Worm (Caenorhabditis elegans) whole organism, L3 larva: ENCODE measurements around the gene col-174.

Experiments used
- ZK546.5 ChIP-seq: sonication (generic microtip); optimal IDR thresholded peaks from 2 replicates; lab custom pipeline; 2017; ENCODE audit warnings: missing biosample characterization, missing genetic modification characterization
- ama-1 ChIP-seq: fragments of 150-350 bp; optimal IDR thresholded peaks from 2 replicates; lab custom pipeline; 2018
- ceh-16 ChIP-seq: sonication (generic microtip); optimal IDR thresholded peaks from 2 replicates; lab custom pipeline; 2017; ENCODE audit warnings: missing biosample characterization, missing genetic modification characterization
- ceh-28 ChIP-seq: fragments of 150-350 bp; optimal IDR thresholded peaks from 2 replicates; lab custom pipeline; 2014; ENCODE audit warnings: missing biosample characterization, missing genetic modification reagents, missing genetic modification characterization
- ceh-82 ChIP-seq: fragments of 150-350 bp; optimal IDR thresholded peaks from 2 replicates; lab custom pipeline; 2014; ENCODE audit warnings: missing biosample characterization, missing genetic modification characterization
- egl-5 ChIP-seq: fragments of 150-350 bp; optimal IDR thresholded peaks from 2 replicates; lab custom pipeline; 2017; ENCODE audit warnings: missing biosample characterization, missing genetic modification reagents, missing genetic modification characterization, inconsistent platforms
- elt-1 ChIP-seq: fragments of 150-350 bp; optimal IDR thresholded peaks from 2 replicates; lab custom pipeline; 2014; ENCODE audit warnings: missing biosample characterization, missing genetic modification characterization
- elt-2 ChIP-seq: sonication (generic microtip); optimal IDR thresholded peaks from 2 replicates; lab custom pipeline; 2016; ENCODE audit warnings: missing genetic modification reagents, mild to moderate bottlenecking, missing genetic modification characterization, missing compliant biosample characterization
- elt-3 ChIP-seq, 3 experiments: fragments of 150-350 bp in 1 of 3; sonication (generic microtip) in 2 of 3; optimal IDR thresholded peaks; 2 replicates in 2 of 3; 4 replicates in 1 of 3; lab custom pipeline; 2014 to 2017; ENCODE audit warnings: missing biosample characterization in 3 of 3, missing genetic modification characterization in 3 of 3
- eor-1 ChIP-seq, 2 experiments: fragments of 150-350 bp; optimal IDR thresholded peaks; 2 replicates each; lab custom pipeline; 2014 to 2018; ENCODE audit warnings: missing biosample characterization in 2 of 2, missing genetic modification characterization in 2 of 2
- jun-1 ChIP-seq: fragments of 150-350 bp; optimal IDR thresholded peaks from 2 replicates; lab custom pipeline; 2014; ENCODE audit warnings: missing biosample characterization, missing genetic modification reagents, missing genetic modification characterization
- lin-15B ChIP-seq: fragments of 150-350 bp; optimal IDR thresholded peaks from 2 replicates; lab custom pipeline; 2014; ENCODE audit warnings: missing biosample characterization, missing genetic modification characterization
- mml-1 ChIP-seq: fragments of 150-350 bp; sonication (generic microtip); optimal IDR thresholded peaks from 3 replicates; lab custom pipeline; 2014; ENCODE audit warnings: missing biosample characterization, missing genetic modification characterization
- nfya-1 ChIP-seq: sonication (generic microtip); optimal IDR thresholded peaks from 2 replicates; lab custom pipeline; 2017; ENCODE audit warnings: missing genetic modification characterization, mild to moderate bottlenecking, missing compliant biosample characterization, antibody characterized with exemption, moderate library complexity; ENCODE audit not compliant: insufficient read depth
- nhr-23 ChIP-seq: fragments of 150-350 bp; optimal IDR thresholded peaks from 2 replicates; lab custom pipeline; 2014; ENCODE audit warnings: missing biosample characterization, missing genetic modification reagents, missing genetic modification characterization
- nhr-25 ChIP-seq: sonication (generic microtip); optimal IDR thresholded peaks from 2 replicates; lab custom pipeline; 2017; ENCODE audit warnings: missing biosample characterization, missing genetic modification characterization
- nhr-28 ChIP-seq: fragments of 150-350 bp; optimal IDR thresholded peaks from 2 replicates; lab custom pipeline; 2014; ENCODE audit warnings: missing biosample characterization, missing genetic modification characterization
- nhr-43 ChIP-seq: sonication (generic microtip); optimal IDR thresholded peaks from 2 replicates; lab custom pipeline; 2016; ENCODE audit warnings: mild to moderate bottlenecking, missing genetic modification characterization, missing compliant biosample characterization; ENCODE audit not compliant: poor library complexity, severe bottlenecking
- nhr-76 ChIP-seq: fragments of 150-350 bp; sonication (generic microtip); optimal IDR thresholded peaks from 5 replicates; lab custom pipeline; 2014; ENCODE audit warnings: missing biosample characterization, missing genetic modification characterization
- nhr-77 ChIP-seq: fragments of 150-350 bp; optimal IDR thresholded peaks from 2 replicates; lab custom pipeline; 2014; ENCODE audit warnings: missing biosample characterization, missing genetic modification characterization
- pha-4 ChIP-seq: fragments of 150-350 bp; optimal IDR thresholded peaks from 2 replicates; lab custom pipeline; 2014; ENCODE audit warnings: missing biosample characterization, missing genetic modification reagents, missing genetic modification characterization
- pqm-1 ChIP-seq: fragments of 150-350 bp; optimal IDR thresholded peaks from 2 replicates; lab custom pipeline; 2017; ENCODE audit warnings: missing biosample characterization, missing genetic modification characterization, inconsistent platforms
- skn-1 ChIP-seq: fragments of 150-350 bp; optimal IDR thresholded peaks from 2 replicates; lab custom pipeline; 2014; ENCODE audit warnings: missing biosample characterization, missing genetic modification characterization
- tbx-2 ChIP-seq: sonication (generic microtip); optimal IDR thresholded peaks from 2 replicates; lab custom pipeline; 2016; ENCODE audit warnings: mild to moderate bottlenecking, missing genetic modification characterization, missing compliant biosample characterization
- unc-62 ChIP-seq: fragments of 150-350 bp; sonication (generic microtip); optimal IDR thresholded peaks from 4 replicates; lab custom pipeline; 2014; ENCODE audit warnings: missing biosample characterization, missing genetic modification reagents, missing genetic modification characterization
- ztf-11 ChIP-seq: fragments of 150-350 bp; optimal IDR thresholded peaks from 2 replicates; lab custom pipeline; 2014; ENCODE audit warnings: missing biosample characterization, missing genetic modification characterization
- ztf-4 ChIP-seq: fragments of 150-350 bp; optimal IDR thresholded peaks from 2 replicates; lab custom pipeline; 2014; ENCODE audit warnings: missing biosample characterization, missing genetic modification characterization

col-174 gene

DNA sequence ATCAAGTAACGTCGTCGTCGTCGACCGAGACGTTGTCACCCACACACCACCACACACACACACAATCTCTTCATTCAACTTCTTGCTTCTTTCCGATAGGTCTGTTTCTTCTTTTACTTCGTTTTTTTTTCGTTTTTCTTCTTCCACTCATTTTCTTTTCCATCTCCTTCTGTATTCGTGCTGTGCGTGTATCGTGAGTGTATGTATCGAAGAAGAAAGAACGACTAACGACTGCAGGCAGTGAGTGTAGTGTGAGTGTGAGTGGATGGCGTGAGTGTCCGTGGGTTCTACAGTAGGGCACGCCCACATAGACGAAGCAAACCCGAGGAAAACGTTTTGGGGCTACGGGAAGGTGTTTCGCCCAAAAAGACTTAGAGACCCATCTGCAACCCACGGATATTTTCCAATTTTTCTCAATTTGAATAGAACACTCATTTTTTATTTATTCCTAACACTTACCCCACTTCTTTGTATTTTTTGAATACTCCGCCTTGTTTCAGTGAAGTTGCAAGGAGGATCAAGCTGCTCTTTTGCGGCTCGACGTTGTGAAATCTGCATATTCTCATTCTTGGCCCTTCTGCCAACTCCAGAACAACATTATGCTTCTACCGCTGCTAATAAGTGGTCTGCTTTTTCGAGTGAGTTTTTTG lies 39.1 kb downstream of the col-174 start, which contains the start of gene adt-2:
TSS of gene adt-2 (plus strand) at position 600 of the 650 bp plus-strand sequence.
- TF ChIP-seq nhr-43 (tag; lab: Kevin White, UChicago) (peak; percentile 9), skn-1 (tag; lab: Kevin White, UChicago) (no peak), nhr-25 (tag; lab: Kevin White, UChicago) (peak; percentile 83), nfya-1 (peak; percentile 3), elt-1 (tag; lab: Kevin White, UChicago) (no peak), ztf-11 (no peak), ceh-28 (peak; percentile 1), nhr-28 (tag; lab: Kevin White, UChicago) (no peak), nhr-23 (tag; lab: Kevin White, UChicago) (peak; percentile 78)

DNA sequence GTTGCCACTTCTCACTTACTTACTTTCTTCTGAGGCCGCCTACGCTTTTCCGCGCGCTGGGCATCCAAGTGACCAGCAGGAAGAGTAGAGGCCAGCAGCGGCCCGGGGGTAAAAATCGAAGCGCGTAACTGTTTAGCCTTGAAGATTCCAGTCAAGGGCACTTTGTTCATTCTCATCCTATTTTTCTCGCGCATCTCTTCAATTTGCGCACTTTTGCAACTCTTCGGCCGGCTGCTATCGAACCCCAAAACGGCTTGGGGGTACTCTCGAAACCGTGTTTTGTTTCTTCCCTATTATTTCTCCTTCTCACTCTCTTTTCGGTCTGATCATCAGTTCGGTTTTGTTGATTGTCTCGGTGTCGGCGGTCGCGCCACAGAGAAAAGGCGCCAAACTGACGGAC lies 40.0 kb downstream of the col-174 start:
- TF ChIP-seq ceh-28 (peak; percentile 32), nhr-77 (tag; lab: Kevin White, UChicago) (no peak), ztf-11 (no peak), nhr-76 (tag; lab: Kevin White, UChicago) (no peak), jun-1 (tag; lab: Kevin White, UChicago) (no peak), ama-1 (lab: Kevin White, UChicago) (peak; percentile 53), ceh-16 (tag; lab: Kevin White, UChicago) (no peak), nhr-25 (tag; lab: Kevin White, UChicago) (peak; percentile 47), nhr-23 (tag; lab: Kevin White, UChicago) (peak; percentile 42)

DNA sequence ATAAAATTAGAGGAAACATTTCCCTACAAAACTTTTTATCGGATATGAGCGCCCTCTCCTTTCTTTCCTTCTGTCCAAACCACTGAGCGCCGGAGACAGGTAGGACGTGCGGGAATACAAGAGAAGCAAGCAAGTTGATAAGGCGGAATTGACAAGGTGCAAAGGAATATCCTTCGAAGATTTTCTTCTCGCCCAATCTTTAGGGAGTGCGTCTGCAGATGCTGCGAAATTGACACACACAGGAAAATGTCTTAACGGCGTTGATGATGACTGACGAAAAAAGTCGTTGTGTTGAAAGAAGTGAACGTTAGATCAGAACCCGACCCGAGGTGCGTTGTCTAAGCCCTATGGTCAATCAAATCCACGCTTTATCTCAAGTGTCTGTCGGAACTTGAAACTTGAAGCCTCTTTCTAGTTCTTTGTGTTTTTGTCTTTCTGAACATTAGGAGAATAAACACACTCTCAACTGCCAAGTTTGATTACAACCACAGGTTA lies 41.2 kb downstream of the col-174 start:
- TF ChIP-seq elt-1 (tag; lab: Kevin White, UChicago), result no peak
- peak; percentile 7 for TF ChIP-seq nhr-43 (tag; lab: Kevin White, UChicago)

DNA sequence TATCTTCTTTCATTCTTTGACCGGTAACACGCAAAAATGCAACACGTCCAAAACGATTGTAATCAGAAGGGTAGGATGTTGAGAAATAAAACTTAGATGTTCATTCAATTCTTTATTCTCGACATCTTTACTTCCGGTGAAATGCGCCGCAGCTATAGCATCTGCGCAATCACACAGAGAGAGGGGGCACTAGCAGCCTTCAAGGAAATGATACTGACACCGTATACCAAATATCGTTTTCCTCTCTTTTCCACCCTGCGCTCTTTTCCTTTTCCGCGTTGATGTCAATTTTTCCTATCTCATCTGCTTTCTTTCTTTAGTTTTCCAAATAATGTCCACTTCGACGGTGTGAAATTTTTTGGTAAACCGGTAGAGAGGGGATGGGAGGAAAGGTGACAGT lies 44.1 kb downstream of the col-174 start:
- no peak for TF ChIP-seq nhr-43 (tag; lab: Kevin White, UChicago)
- TF ChIP-seq nhr-76 (tag; lab: Kevin White, UChicago), result no peak
- TF ChIP-seq elt-3 (tag; optimal IDR thresholded peaks at IDR 0.05; lab: Kevin White, UChicago), result no peak
- no peak for TF ChIP-seq lin-15B (tag; lab: Kevin White, UChicago)
- no peak for TF ChIP-seq nhr-77 (tag; lab: Kevin White, UChicago)
- TF ChIP-seq ZK546.5, result no peak
- peak; percentile 55 for TF ChIP-seq nhr-23 (tag; lab: Kevin White, UChicago)
- no peak for TF ChIP-seq pqm-1 (tag; lab: Kevin White, UChicago)
- peak; percentile 23 for TF ChIP-seq ceh-28
- TF ChIP-seq elt-2 (tag; lab: Kevin White, UChicago), result no peak
- no peak for TF ChIP-seq mml-1 (tag; lab: Kevin White, UChicago)
- TF ChIP-seq egl-5 (tag; lab: Kevin White, UChicago), result no peak
- no peak for TF ChIP-seq pha-4 (tag; lab: Kevin White, UChicago)
- no peak for TF ChIP-seq nhr-28 (tag; lab: Kevin White, UChicago)
- TF ChIP-seq eor-1 (tag; optimal IDR thresholded peaks at IDR 0.05; lab: Kevin White, UChicago), result no peak
- no peak for TF ChIP-seq skn-1 (tag; lab: Kevin White, UChicago)

DNA sequence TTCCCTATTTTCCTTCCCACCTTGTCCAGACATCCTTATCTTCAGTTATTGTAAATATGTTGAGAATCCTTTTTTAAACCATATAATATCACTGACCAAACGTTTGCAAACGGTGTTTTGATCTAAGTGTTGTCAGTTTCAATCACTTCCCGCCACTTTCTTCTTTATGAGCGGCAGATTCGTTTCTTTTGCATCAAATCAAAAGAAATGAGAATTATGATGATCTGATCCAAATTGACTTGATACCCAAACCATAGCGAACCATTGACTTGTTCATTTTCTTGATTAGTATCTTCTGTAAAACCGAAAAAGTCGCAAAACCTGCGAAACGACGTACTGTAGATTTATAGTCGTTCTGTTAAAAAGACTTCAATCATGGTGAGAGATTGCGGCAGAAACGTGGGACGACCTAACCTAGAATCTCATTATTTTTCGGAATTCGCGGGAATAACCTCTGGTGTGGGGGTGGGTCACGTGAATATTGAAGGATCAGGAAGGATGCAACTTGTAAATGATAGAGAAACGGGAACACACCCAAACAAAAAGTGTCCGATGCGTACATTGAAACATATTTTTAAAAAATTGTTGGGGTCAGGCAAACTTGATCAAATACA lies 47.4 kb downstream of the col-174 start:
- no peak for TF ChIP-seq nhr-77 (tag; lab: Kevin White, UChicago)
- TF ChIP-seq ztf-4 (tag; lab: Kevin White, UChicago), result no peak
- TF ChIP-seq nhr-23 (tag; lab: Kevin White, UChicago), result peak; percentile 43
- peak; percentile 2 for TF ChIP-seq nhr-43 (tag; lab: Kevin White, UChicago)
- no peak for TF ChIP-seq tbx-2 (tag; lab: Kevin White, UChicago)
- no peak for TF ChIP-seq ceh-82 (tag; lab: Kevin White, UChicago)

DNA sequence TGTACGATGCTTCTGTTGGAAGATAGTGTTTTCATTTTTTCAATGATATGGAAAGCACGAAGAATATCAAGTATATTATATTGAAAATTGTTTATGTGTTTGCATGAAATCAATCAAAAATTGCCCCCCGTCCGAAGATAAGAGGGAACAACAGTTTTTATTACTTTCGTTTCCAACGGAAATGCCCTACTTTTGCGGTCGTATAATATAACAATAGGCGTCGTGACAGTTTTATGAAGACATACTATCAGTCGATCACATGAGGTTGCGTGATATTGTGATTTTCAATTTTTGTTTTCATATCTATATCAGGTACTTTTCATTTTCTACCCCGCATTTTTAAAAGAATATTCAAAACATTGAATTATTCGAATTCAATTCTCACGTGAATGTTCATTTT lies 49.4 kb downstream of the col-174 start:
- TF ChIP-seq unc-62 (no peak), pqm-1 (tag; lab: Kevin White, UChicago) (peak; percentile 55), nhr-25 (tag; lab: Kevin White, UChicago) (no peak), nhr-43 (tag; lab: Kevin White, UChicago) (peak; percentile 37), elt-2 (tag; lab: Kevin White, UChicago) (peak; percentile 72), nhr-23 (tag; lab: Kevin White, UChicago) (peak; percentile 77)
- TF ChIP-seq, all 47 proteins: peak for 4
